Worm (Caenorhabditis elegans) whole organism, young adult: ENCODE data around the gene Y43F4A.1.

Experiments
- B0035.1 ChIP-seq: sonication (generic microtip); optimal IDR thresholded peaks from 2 replicates; lab custom pipeline; 2016; ENCODE audit warnings: missing genetic modification characterization, mild to moderate bottlenecking, missing compliant biosample characterization, missing genotype, missing genetic modification reagents
- C17E4.6 ChIP-seq: fragments of 200-800 bp; sonication (Bioruptor generic); IDR thresholded peaks from 2 replicates; pipeline ENCODE4 v1.3.6; 2022; ENCODE audit warnings: missing genetic modification reagents, missing genetic modification characterization, missing compliant biosample characterization
- F22D6.2 ChIP-seq: sonication (generic microtip); optimal IDR thresholded peaks from 2 replicates; lab custom pipeline; 2016; ENCODE audit warnings: mild to moderate bottlenecking, missing genetic modification characterization, missing compliant biosample characterization
- Y79H2A.3 ChIP-seq: fragments of 200-800 bp; sonication (Bioruptor generic); conservative IDR thresholded peaks from 2 replicates; pipeline ENCODE4 v1.3.6; 2022; ENCODE audit warnings: missing genetic modification reagents, missing genetic modification characterization, missing compliant biosample characterization
- ama-1 ChIP-seq, 3 experiments: fragments of 150-350 bp in 1 of 3; sonication (generic microtip) in 2 of 3; optimal IDR thresholded peaks; 2 replicates each; lab custom pipeline; 2014 to 2018; ENCODE audit warnings: missing biosample characterization in 2 of 3, missing genetic modification characterization in 2 of 3, missing genetic modification reagents in 2 of 3
- attf-3 ChIP-seq: fragments of 200-800 bp; sonication (Bioruptor generic); conservative IDR thresholded peaks from 2 replicates; pipeline ENCODE4 v1.3.6; 2022; ENCODE audit warnings: missing genetic modification reagents, missing genetic modification characterization, missing compliant biosample characterization
- cebp-2 ChIP-seq: fragments of 200-800 bp; sonication (Bioruptor generic); IDR thresholded peaks from 2 replicates; pipeline ENCODE4 v1.3.6; 2022; ENCODE audit warnings: missing genetic modification characterization, missing compliant biosample characterization
- dpl-1 ChIP-seq: fragments of 150-350 bp; optimal IDR thresholded peaks from 2 replicates; lab custom pipeline; 2014; ENCODE audit warnings: missing biosample characterization, missing genetic modification reagents, missing genetic modification characterization
- efl-1 ChIP-seq: fragments of 150-350 bp; optimal IDR thresholded peaks from 2 replicates; lab custom pipeline; 2014; ENCODE audit warnings: missing biosample characterization, missing genetic modification reagents, missing genetic modification characterization
- ets-4 ChIP-seq: fragments of 200-800 bp; sonication (Bioruptor generic); optimal IDR thresholded peaks from 2 replicates; lab custom pipeline; 2018; ENCODE audit warnings: mild to moderate bottlenecking, missing genetic modification characterization, missing compliant biosample characterization
- hlh-12 ChIP-seq: sonication (generic microtip); optimal IDR thresholded peaks from 2 replicates; lab custom pipeline; 2016; ENCODE audit warnings: missing genetic modification characterization, missing compliant biosample characterization
- let-607 ChIP-seq, 2 experiments: fragments of 200-800 bp in 1 of 2; sonication (Bioruptor generic) in 1 of 2; sonication (generic microtip) in 1 of 2; optimal IDR thresholded peaks; 2 replicates each; lab custom pipeline; 2016 to 2018; ENCODE audit warnings: mild to moderate bottlenecking in 2 of 2, missing compliant biosample characterization in 2 of 2, missing genetic modification characterization in 2 of 2, moderate library complexity in 2 of 2, missing genotype in 1 of 2
- pha-4 ChIP-seq: fragments of 150-350 bp; sonication (generic microtip); optimal IDR thresholded peaks from 2 replicates; lab custom pipeline; 2014; ENCODE audit warnings: missing biosample characterization, missing genetic modification reagents, missing genetic modification characterization
- xnd-1 ChIP-seq: sonication (generic microtip); optimal IDR thresholded peaks from 2 replicates; lab custom pipeline; 2016; ENCODE audit warnings: missing genotype, missing genetic modification reagents, missing genetic modification characterization, missing compliant biosample characterization

DNA sequence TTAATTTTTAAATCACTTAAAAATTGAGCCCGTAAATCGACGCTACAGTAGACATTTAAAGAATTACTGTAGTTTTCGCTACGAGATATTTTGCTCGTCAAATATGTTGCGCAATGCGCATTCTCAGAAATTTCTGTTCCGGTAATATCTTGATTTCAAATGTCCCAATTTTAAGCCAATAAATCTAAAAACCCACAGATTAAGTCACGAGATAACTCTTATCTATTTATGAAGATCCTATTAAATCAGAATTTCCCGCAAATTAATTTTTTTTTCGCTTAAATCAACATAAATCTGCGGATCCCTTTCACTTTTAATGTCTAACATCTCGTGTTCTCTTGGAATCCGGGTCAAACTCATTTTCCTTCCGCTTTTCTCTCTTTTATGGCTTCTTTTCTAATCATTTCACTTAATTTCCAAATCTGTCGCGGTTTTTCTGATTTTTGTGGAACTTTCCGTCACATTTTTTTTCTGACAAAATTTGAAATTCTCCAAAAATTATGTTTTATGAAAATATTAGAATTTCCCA, 6.3 kb upstream of the Y43F4A.1 start:
- TF ChIP-seq F22D6.2 = no peak
- no peak for TF ChIP-seq cebp-2 (GFP tag; lab: Robert Waterston, UW)
- TF ChIP-seq B0035.1 (tag; lab: Kevin White, UChicago) = no peak
- no peak for TF ChIP-seq xnd-1 (tag; lab: Kevin White, UChicago)
- no peak for TF ChIP-seq pha-4 (tag; lab: Kevin White, UChicago)
- TF ChIP-seq let-607 (tag; optimal IDR thresholded peaks at IDR 0.05; lab: Kevin White, UChicago) = no peak
- TF ChIP-seq ets-4 = no peak
- TF ChIP-seq dpl-1 = no peak
- TF ChIP-seq attf-3 = no peak
- no peak for TF ChIP-seq hlh-12 (tag; lab: Kevin White, UChicago)
- TF ChIP-seq ama-1 (optimal IDR thresholded peaks at IDR 0.05; lab: Kevin White, UChicago) = no peak
- no peak for TF ChIP-seq ama-1 (GFP tag; optimal IDR thresholded peaks at IDR 0.05; lab: Kevin White, UChicago)
- no peak for TF ChIP-seq Y79H2A.3 (GFP tag; lab: Robert Waterston, UW)
- TF ChIP-seq efl-1 (GFP tag; lab: Kevin White, UChicago) = no peak
- no peak for TF ChIP-seq C17E4.6
